Worm (Caenorhabditis elegans) whole organism, midembryonic: ENCODE data around the gene lys-3.

Experiments used
- flt-1 ChIP-seq: fragments of 200-800 bp; sonication (Bioruptor generic); IDR thresholded peaks from 2 replicates; pipeline ENCODE4 v1.3.6; 2022; ENCODE audit warnings: missing genetic modification characterization, missing compliant biosample characterization
- med-1 ChIP-seq: sonication (generic microtip); optimal IDR thresholded peaks from 2 replicates; lab custom pipeline; 2017; ENCODE audit warnings: missing genetic modification characterization, mild to moderate bottlenecking, missing compliant biosample characterization, antibody characterized with exemption, missing genetic modification reagents; ENCODE audit not compliant: insufficient read depth
- ztf-29 ChIP-seq: fragments of 200-800 bp; sonication (Bioruptor generic); IDR thresholded peaks from 2 replicates; pipeline ENCODE4 v1.3.6; 2022; ENCODE audit warnings: missing genetic modification reagents, missing genetic modification characterization, missing compliant biosample characterization

DNA sequence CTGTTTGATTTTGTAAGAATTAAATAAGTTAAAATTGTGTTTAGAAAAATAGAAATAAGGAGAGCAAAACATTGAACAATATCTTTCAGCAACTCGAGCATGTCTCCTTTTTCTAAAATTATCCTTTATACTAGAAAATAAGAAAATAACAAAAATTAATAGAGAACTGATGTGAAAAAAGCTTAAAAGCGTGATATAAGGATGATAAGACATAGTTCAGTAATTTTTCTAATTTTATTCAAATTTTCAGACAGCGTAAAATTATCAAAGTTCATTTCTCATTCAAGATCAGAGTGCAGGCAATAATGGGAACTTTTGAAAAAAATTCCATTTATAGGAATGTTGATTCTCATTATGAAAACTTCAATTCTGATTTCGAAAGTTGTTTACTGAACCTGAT is 50.0 kb downstream of the lys-3 start, which contains the start of gene str-182:
- TF ChIP-seq ztf-29 (no peak), flt-1 (GFP tag; lab: Robert Waterston, UW) (no peak), med-1 (GFP tag; lab: Kevin White, UChicago) (no peak)
